Worm (Caenorhabditis elegans): ENCODE results near the gene srj-50.

Gene srj-50

DNA sequence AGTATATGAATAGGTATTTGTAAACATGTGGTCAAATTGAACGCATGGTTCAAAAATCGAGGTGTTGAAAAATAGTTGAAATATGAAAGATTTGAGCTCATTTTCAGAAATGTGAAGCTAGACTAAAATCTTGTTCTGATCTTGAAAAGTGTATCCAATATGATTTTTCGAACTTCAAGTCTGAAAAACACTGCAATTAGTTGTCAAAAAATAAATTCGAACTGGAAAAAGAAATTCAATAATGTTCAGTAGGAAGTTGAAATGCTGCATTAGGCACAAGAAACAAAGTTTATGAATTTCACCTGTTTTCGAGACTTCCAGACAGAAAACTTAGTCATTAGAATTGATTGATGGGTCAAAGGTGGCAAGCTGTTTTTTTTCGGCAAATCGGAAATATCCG lies 28.7 kb downstream of the srj-50 start, which contains the start of gene srh-270:
TSS of gene srh-270 (minus strand) at position 101 of the 400 bp plus-strand sequence.
- no peak for TF ChIP-seq ama-1 (optimal IDR thresholded peaks at IDR 0.05)
- no peak for TF ChIP-seq lin-13 (GFP tag; optimal IDR thresholded peaks at IDR 0.05)
- TF ChIP-seq nhr-10 (tag; optimal IDR thresholded peaks at IDR 0.05), result no peak
- no peak for TF ChIP-seq zag-1 (tag; optimal IDR thresholded peaks at IDR 0.05)
- TF ChIP-seq lsy-2 (tag; optimal IDR thresholded peaks at IDR 0.05), result no peak
- TF ChIP-seq sma-9 (GFP tag; optimal IDR thresholded peaks at IDR 0.05), result no peak
- TF ChIP-seq sma-9 (tag; optimal IDR thresholded peaks at IDR 0.05), result no peak
- no peak for TF ChIP-seq unc-62 (GFP tag; optimal IDR thresholded peaks at IDR 0.05)
- TF ChIP-seq sma-3 (GFP tag; optimal IDR thresholded peaks at IDR 0.05), result no peak
- no peak for TF ChIP-seq ceh-82 (tag; optimal IDR thresholded peaks at IDR 0.05)
- no peak for TF ChIP-seq skn-1 (tag; optimal IDR thresholded peaks at IDR 0.05)
- TF ChIP-seq dmd-4 (tag; optimal IDR thresholded peaks at IDR 0.05), result no peak
- no peak for TF ChIP-seq elt-3 (tag; optimal IDR thresholded peaks at IDR 0.05)
- no peak for TF ChIP-seq ztf-11 (tag; optimal IDR thresholded peaks at IDR 0.05)
- TF ChIP-seq nhr-6 (tag; optimal IDR thresholded peaks at IDR 0.05), result no peak
- no peak for TF ChIP-seq elt-1 (tag; optimal IDR thresholded peaks at IDR 0.05)

DNA sequence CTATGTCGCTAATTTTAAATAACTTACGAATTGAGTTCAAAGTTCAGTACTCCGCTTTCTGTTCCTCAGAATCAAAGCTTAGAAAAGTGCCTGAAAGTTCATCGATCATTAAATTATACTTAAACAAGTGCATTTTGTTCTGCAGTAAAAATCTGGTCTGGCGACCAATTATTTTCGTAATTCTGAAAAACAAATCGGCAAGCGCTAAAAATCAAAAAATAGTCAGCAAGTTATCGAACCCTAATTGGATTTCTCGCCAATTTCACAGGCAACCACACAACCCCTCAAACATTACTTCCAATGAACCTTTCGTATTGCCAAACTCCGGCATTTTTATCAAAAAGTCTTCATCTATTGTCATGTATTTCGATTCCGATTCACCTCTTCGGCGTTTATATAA lies 30.3 kb downstream of the srj-50 start, which contains the start of gene srh-272:
TSS of gene srh-272 (plus strand) at position 301 of the 400 bp plus-strand sequence.
- TF ChIP-seq lin-11 (tag; optimal IDR thresholded peaks at IDR 0.05), result no peak
- no peak for TF ChIP-seq gmeb-1 (tag; optimal IDR thresholded peaks at IDR 0.05)
- TF ChIP-seq ama-1 (optimal IDR thresholded peaks at IDR 0.05), result no peak
- TF ChIP-seq unc-55 (GFP tag; optimal IDR thresholded peaks at IDR 0.05), result no peak
- TF ChIP-seq dmd-4 (tag; optimal IDR thresholded peaks at IDR 0.05), result no peak
- no peak for TF ChIP-seq Y55F3AM.14 (GFP tag; optimal IDR thresholded peaks at IDR 0.05)
- no peak for TF ChIP-seq unc-39 (tag; optimal IDR thresholded peaks at IDR 0.05)
- TF ChIP-seq lin-39 (tag; optimal IDR thresholded peaks at IDR 0.05), result no peak
- TF ChIP-seq nhr-10 (tag; optimal IDR thresholded peaks at IDR 0.05), result no peak
- no peak for TF ChIP-seq ceh-16 (tag; optimal IDR thresholded peaks at IDR 0.05)
- no peak for TF ChIP-seq nhr-21 (tag; optimal IDR thresholded peaks at IDR 0.05)
- no peak for TF ChIP-seq egl-27 (tag; optimal IDR thresholded peaks at IDR 0.05)
- no peak for TF ChIP-seq mab-5 (tag; optimal IDR thresholded peaks at IDR 0.05)
- no peak for TF ChIP-seq blmp-1 (tag; optimal IDR thresholded peaks at IDR 0.05; ENCODE audit: insufficient read depth)
- no peak for TF ChIP-seq skn-1 (tag; optimal IDR thresholded peaks at IDR 0.05)

DNA sequence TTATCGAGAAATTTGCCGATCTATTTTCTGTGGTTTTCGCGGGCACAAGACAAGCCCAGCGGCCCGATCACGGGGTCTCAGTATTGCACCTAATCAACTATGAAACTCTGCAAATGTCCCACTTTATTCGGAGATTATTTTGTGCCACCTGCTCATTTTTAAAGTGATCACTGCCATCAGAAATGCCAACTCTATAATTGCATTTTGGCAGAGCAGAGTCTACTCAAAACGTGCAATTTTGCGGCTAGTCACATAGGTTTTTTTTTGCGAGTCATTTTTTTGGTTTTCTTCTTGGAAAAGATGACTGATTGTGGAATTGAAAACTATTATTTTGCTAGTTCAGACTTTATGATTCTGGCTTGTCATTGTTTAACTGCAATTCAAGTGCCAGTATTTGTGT lies 32.1 kb downstream of the srj-50 start, which contains the start of gene srh-240:
TSS of gene srh-240 (plus strand) at position 301 of the 400 bp plus-strand sequence.
- TF ChIP-seq R02D3.7 (tag; optimal IDR thresholded peaks at IDR 0.05) (no peak), lsy-2 (tag; optimal IDR thresholded peaks at IDR 0.05) (no peak), nhr-6 (tag; optimal IDR thresholded peaks at IDR 0.05) (no peak), ZK546.5 (tag; optimal IDR thresholded peaks at IDR 0.05) (no peak), ztf-1 (GFP tag; conservative IDR thresholded peaks at IDR 0.05) (no peak), lin-11 (tag; optimal IDR thresholded peaks at IDR 0.05) (no peak), fos-1 (tag; optimal IDR thresholded peaks at IDR 0.05) (no peak), nhr-25 (tag; optimal IDR thresholded peaks at IDR 0.05) (no peak), lin-39 (tag; optimal IDR thresholded peaks at IDR 0.05) (no peak)

DNA sequence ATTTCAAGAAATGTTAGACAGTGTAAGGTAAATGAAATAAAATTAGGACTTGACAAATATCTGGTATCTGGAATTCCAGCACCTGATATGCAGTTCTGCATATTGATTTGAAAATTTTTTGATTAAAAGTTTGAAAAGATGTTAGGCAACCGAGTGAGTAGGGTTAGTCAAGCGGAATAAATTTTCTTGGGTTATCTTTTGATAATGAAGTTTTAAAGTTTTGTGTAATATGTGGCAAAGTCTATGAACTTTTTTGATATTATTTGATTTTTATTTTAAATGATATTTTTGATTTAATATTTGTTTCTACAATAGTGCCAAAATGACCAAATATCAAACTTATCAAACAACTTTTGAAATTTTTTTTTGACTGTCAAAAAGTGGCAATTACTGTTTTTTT lies 36.7 kb downstream of the srj-50 start, which contains the start of gene srh-241:
TSS of gene srh-241 (minus strand) at position 101 of the 400 bp plus-strand sequence.
- no peak for TF ChIP-seq aly-2 (tag; optimal IDR thresholded peaks at IDR 0.05)
- TF ChIP-seq zag-1 (tag; optimal IDR thresholded peaks at IDR 0.05), result no peak
- TF ChIP-seq nhr-12 (tag; optimal IDR thresholded peaks at IDR 0.05), result no peak
- no peak for TF ChIP-seq ztf-11 (tag; optimal IDR thresholded peaks at IDR 0.05)
- TF ChIP-seq lin-13 (GFP tag; optimal IDR thresholded peaks at IDR 0.05), result no peak
- no peak for TF ChIP-seq nhr-77 (tag; optimal IDR thresholded peaks at IDR 0.05)
- TF ChIP-seq alr-1 (tag; optimal IDR thresholded peaks at IDR 0.05), result no peak
- no peak for TF ChIP-seq F13H6.1 (tag; optimal IDR thresholded peaks at IDR 0.05)
- TF ChIP-seq ztf-1 (GFP tag; conservative IDR thresholded peaks at IDR 0.05), result no peak
- no peak for TF ChIP-seq nhr-6 (tag; optimal IDR thresholded peaks at IDR 0.05)
- no peak for TF ChIP-seq ztf-4 (tag; optimal IDR thresholded peaks at IDR 0.05)
- TF ChIP-seq unc-62 (GFP tag; optimal IDR thresholded peaks at IDR 0.05), result no peak

Data from whole organism, L2 larva.